Fruit fly (Drosophila melanogaster): ENCODE measurements around the gene CG14042.

Gene CG14042

dm6 chr2L:5086905-5087522, 49.5 kb downstream of the CG14042 start (continued):
- peak; percentile 74 to 79 for TF ChIP-seq bsh (GFP tag; optimal IDR thresholded peaks at IDR 0.05)
- TF ChIP-seq org-1 (GFP tag; optimal IDR thresholded peaks at IDR 0.05): peak; percentile 76
- peak; percentile 81 for TF ChIP-seq fd96Cb (tag; optimal IDR thresholded peaks at IDR 0.05)
- peak; percentile 57 for TF ChIP-seq sisA (GFP tag; IDR thresholded peaks at IDR 0.05)
- peak; percentile 72 for TF ChIP-seq CG13775 (GFP tag; optimal IDR thresholded peaks at IDR 0.05)
- peak; percentile 66 for TF ChIP-seq HmgZ (tag; optimal IDR thresholded peaks at IDR 0.05)
- no peak for TF ChIP-seq Doc2 (GFP tag; IDR thresholded peaks at IDR 0.05)
- peak; percentile 94 for TF ChIP-seq sens (GFP tag)
- TF ChIP-seq trh (GFP tag; optimal IDR thresholded peaks at IDR 0.05): peak; percentile 51
- TF ChIP-seq br (optimal IDR thresholded peaks at IDR 0.05): no peak
- TF ChIP-seq chm (GFP tag; IDR thresholded peaks at IDR 0.05): no peak
- TF ChIP-seq chn (GFP tag; optimal IDR thresholded peaks at IDR 0.05): peak; percentile 68
- peak; percentile 88 for TF ChIP-seq Asciz (GFP tag; optimal IDR thresholded peaks at IDR 0.05)
- TF ChIP-seq CG15514 (GFP tag; optimal IDR thresholded peaks at IDR 0.05): peak; percentile 63
- TF ChIP-seq sna (GFP tag; IDR thresholded peaks at IDR 0.05; ENCODE audit: partially characterized antibody): no peak
- TF ChIP-seq CG4820 (GFP tag; optimal IDR thresholded peaks at IDR 0.05): peak; percentile 56
- peak; percentile 41 for TF ChIP-seq jumu (GFP tag; optimal IDR thresholded peaks at IDR 0.05)
- TF ChIP-seq CG8281 (tag; optimal IDR thresholded peaks at IDR 0.05): peak; percentile 67
- peak; percentile 84 for TF ChIP-seq CG15269 (tag; optimal IDR thresholded peaks at IDR 0.05)
- TF ChIP-seq CG3281 (GFP tag; optimal IDR thresholded peaks at IDR 0.05): peak; percentile 84
- TF ChIP-seq CG9797 (GFP tag; optimal IDR thresholded peaks at IDR 0.05): no peak
- TF ChIP-seq CG17361 (GFP tag; IDR thresholded peaks at IDR 0.05): peak; percentile 89
- peak; percentile 75 for TF ChIP-seq Blimp-1 (GFP tag; optimal IDR thresholded peaks at IDR 0.05)
- TF ChIP-seq CG3995 (GFP tag; optimal IDR thresholded peaks at IDR 0.05): no peak
- peak; percentile 76 for TF ChIP-seq HHEX (GFP tag; optimal IDR thresholded peaks at IDR 0.05)
- TF ChIP-seq slp2 (GFP tag; optimal IDR thresholded peaks at IDR 0.05): no peak
- TF ChIP-seq bowl (GFP tag; IDR thresholded peaks at IDR 0.05): peak; percentile 38; the same call in 1 of the 2 replicates
- peak; percentile 18 for TF ChIP-seq CG2202 (tag; optimal IDR thresholded peaks at IDR 0.05)
- peak; percentile 72 for TF ChIP-seq bcd (GFP tag; optimal IDR thresholded peaks at IDR 0.05)
- 0 out of 2 replicates have a peak, but pooled peaks have one; percentile 25 for TF ChIP-seq Nf-YA (GFP tag; IDR thresholded peaks at IDR 0.05)
- no peak for TF ChIP-seq pfk (GFP tag; optimal IDR thresholded peaks at IDR 0.05)
- no peak; the same call in 1 of the 2 replicates for TF ChIP-seq al (GFP tag; IDR thresholded peaks at IDR 0.05)
- TF ChIP-seq GATAe (GFP tag; conservative IDR thresholded peaks at IDR 0.05): no peak
- TF ChIP-seq CG7556 (GFP tag; optimal IDR thresholded peaks at IDR 0.05): peak; percentile 90
- TF ChIP-seq nau (GFP tag; optimal IDR thresholded peaks at IDR 0.05): peak; percentile 86
- TF ChIP-seq CG11560 (tag; IDR thresholded peaks at IDR 0.05): no peak
- peak; percentile 77 for TF ChIP-seq Xbp1 (GFP tag; optimal IDR thresholded peaks at IDR 0.05)
- TF ChIP-seq schlank (tag; optimal IDR thresholded peaks at IDR 0.05): peak; percentile 36
- TF ChIP-seq Xrp1 (GFP tag; IDR thresholded peaks at IDR 0.05): peak; percentile 79
- TF ChIP-seq CG2120 (GFP tag; optimal IDR thresholded peaks at IDR 0.05): peak; percentile 70
- TF ChIP-seq Scr (GFP tag; IDR thresholded peaks at IDR 0.05; ENCODE audit: partially characterized antibody): no peak
- TF ChIP-seq Neu2 (GFP tag; optimal IDR thresholded peaks at IDR 0.05; ENCODE audit: borderline replicate concordance): no peak
- TF ChIP-seq Meics (GFP tag; optimal IDR thresholded peaks at IDR 0.05): peak; percentile 83
- no peak for TF ChIP-seq knrl (GFP tag; IDR thresholded peaks at IDR 0.05; ENCODE audit: partially characterized antibody)
- TF ChIP-seq CG1602 (GFP tag; optimal IDR thresholded peaks at IDR 0.05): peak; percentile 54
- TF ChIP-seq phol (tag; optimal IDR thresholded peaks at IDR 0.05): peak; percentile 82
- peak; percentile 49 for TF ChIP-seq CG4617 (GFP tag; optimal IDR thresholded peaks at IDR 0.05; ENCODE audit: borderline replicate concordance)
- TF ChIP-seq Med (GFP tag): peak; percentile 93
- peak; percentile 49 for TF ChIP-seq tin (GFP tag; optimal IDR thresholded peaks at IDR 0.05)
- TF ChIP-seq stwl (tag; optimal IDR thresholded peaks at IDR 0.05): no peak
